Worm (Caenorhabditis elegans) whole organism, mixed stage, embryonic: ENCODE results near the gene C15F1.2.

Experiments used
- M03D4.4 ChIP-seq: sonication (generic microtip); optimal IDR thresholded peaks from 2 replicates; lab custom pipeline; 2017; ENCODE audit warnings: mild to moderate bottlenecking, missing genetic modification characterization, missing compliant biosample characterization
- bed-3 ChIP-seq: fragments of 200-800 bp; sonication (Bioruptor generic); optimal IDR thresholded peaks from 3 replicates; lab custom pipeline; 2018; ENCODE audit warnings: mild to moderate bottlenecking, missing genetic modification characterization, moderate library complexity, missing compliant biosample characterization
- blmp-1 ChIP-seq: fragments of 150-350 bp; optimal IDR thresholded peaks from 2 replicates; lab custom pipeline; 2014; ENCODE audit warnings: missing biosample characterization, missing genetic modification characterization
- ceh-39 ChIP-seq: fragments of 150-350 bp; optimal IDR thresholded peaks from 2 replicates; lab custom pipeline; 2014; ENCODE audit warnings: missing biosample characterization, missing genetic modification characterization
- ceh-43 ChIP-seq: fragments of 200-800 bp; sonication (Bioruptor generic); optimal IDR thresholded peaks from 2 replicates; lab custom pipeline; 2018; ENCODE audit warnings: mild to moderate bottlenecking, missing genetic modification characterization, moderate library complexity, missing compliant biosample characterization
- ceh-83 ChIP-seq: fragments of 200-800 bp; sonication (Bioruptor generic); optimal IDR thresholded peaks from 2 replicates; lab custom pipeline; 2018; ENCODE audit warnings: mild to moderate bottlenecking, missing genetic modification characterization, missing compliant biosample characterization
- ces-1 ChIP-seq: fragments of 150-350 bp; optimal IDR thresholded peaks from 2 replicates; lab custom pipeline; 2014; ENCODE audit warnings: missing biosample characterization, missing genetic modification reagents, missing genetic modification characterization
- cnd-1 ChIP-seq: fragments of 200-800 bp; sonication (Bioruptor generic); optimal IDR thresholded peaks from 2 replicates; lab custom pipeline; 2018; ENCODE audit warnings: mild to moderate bottlenecking, missing genetic modification characterization, missing compliant biosample characterization
- drap-1 ChIP-seq: fragments of 200-800 bp; sonication (Bioruptor generic); optimal IDR thresholded peaks from 3 replicates; lab custom pipeline; 2018; ENCODE audit warnings: mild to moderate bottlenecking, missing genetic modification characterization, missing compliant biosample characterization
- elt-1 ChIP-seq: sonication (generic microtip); optimal IDR thresholded peaks from 2 replicates; lab custom pipeline; 2017; ENCODE audit warnings: missing genetic modification characterization, mild to moderate bottlenecking, missing compliant biosample characterization, antibody characterized with exemption, moderate library complexity, borderline replicate concordance; ENCODE audit not compliant: insufficient read depth
- elt-3 ChIP-seq: fragments of 150-350 bp; optimal IDR thresholded peaks from 2 replicates; lab custom pipeline; 2014; ENCODE audit warnings: missing biosample characterization, missing genetic modification characterization
- flh-1 ChIP-seq: fragments of 200-800 bp; sonication (Bioruptor generic); optimal IDR thresholded peaks from 2 replicates; lab custom pipeline; 2018; ENCODE audit warnings: mild to moderate bottlenecking, missing genetic modification characterization, moderate library complexity, missing compliant biosample characterization
- ham-2 ChIP-seq: fragments of 200-800 bp; sonication (Bioruptor generic); optimal IDR thresholded peaks from 2 replicates; lab custom pipeline; 2018; ENCODE audit warnings: mild to moderate bottlenecking, missing genetic modification characterization, missing compliant biosample characterization
- hlh-1 ChIP-seq: fragments of 150-350 bp; optimal IDR thresholded peaks from 2 replicates; lab custom pipeline; 2014; ENCODE audit warnings: missing biosample characterization, missing genetic modification reagents, missing genetic modification characterization
- lin-13 ChIP-seq: fragments of 150-350 bp; optimal IDR thresholded peaks from 2 replicates; lab custom pipeline; 2014; ENCODE audit warnings: missing biosample characterization, missing genetic modification characterization
- lin-32 ChIP-seq: fragments of 200-800 bp; sonication (Bioruptor generic); optimal IDR thresholded peaks from 2 replicates; lab custom pipeline; 2018; ENCODE audit warnings: mild to moderate bottlenecking, missing genetic modification characterization, missing compliant biosample characterization
- lsy-2 ChIP-seq: fragments of 150-350 bp; optimal IDR thresholded peaks from 2 replicates; lab custom pipeline; 2014; ENCODE audit warnings: missing biosample characterization, missing genetic modification characterization
- mab-5 ChIP-seq: fragments of 150-350 bp; optimal IDR thresholded peaks from 2 replicates; lab custom pipeline; 2014; ENCODE audit warnings: missing biosample characterization, missing genetic modification characterization
- mep-1 ChIP-seq: fragments of 150-350 bp; optimal IDR thresholded peaks from 2 replicates; lab custom pipeline; 2017; ENCODE audit warnings: missing biosample characterization, missing genetic modification reagents, missing genetic modification characterization, inconsistent platforms
- mls-2 ChIP-seq: sonication (generic microtip); optimal IDR thresholded peaks from 2 replicates; lab custom pipeline; 2016; ENCODE audit warnings: mild to moderate bottlenecking, missing genetic modification characterization, moderate library complexity, missing compliant biosample characterization
- nhr-12 ChIP-seq: fragments of 150-350 bp; optimal IDR thresholded peaks from 2 replicates; lab custom pipeline; 2014; ENCODE audit warnings: missing biosample characterization, missing genetic modification characterization
- nhr-2 ChIP-seq: fragments of 150-350 bp; optimal IDR thresholded peaks from 2 replicates; lab custom pipeline; 2014; ENCODE audit warnings: missing biosample characterization, missing genetic modification characterization
- nhr-237 ChIP-seq: fragments of 150-350 bp; optimal IDR thresholded peaks from 2 replicates; lab custom pipeline; 2014; ENCODE audit warnings: missing biosample characterization, missing genetic modification characterization
- nhr-28 ChIP-seq: fragments of 150-350 bp; optimal IDR thresholded peaks from 2 replicates; lab custom pipeline; 2014; ENCODE audit warnings: missing biosample characterization, missing genetic modification characterization
- nhr-76 ChIP-seq: sonication (generic microtip); optimal IDR thresholded peaks from 2 replicates; lab custom pipeline; 2017; ENCODE audit warnings: missing biosample characterization, missing genetic modification characterization
- pha-4 ChIP-seq: fragments of 150-350 bp; optimal IDR thresholded peaks from 2 replicates; lab custom pipeline; 2018; ENCODE audit warnings: missing biosample characterization, missing genetic modification reagents, missing genetic modification characterization
- sem-2 ChIP-seq: fragments of 200-800 bp; sonication (Bioruptor generic); optimal IDR thresholded peaks from 2 replicates; lab custom pipeline; 2018; ENCODE audit warnings: mild to moderate bottlenecking, missing genetic modification characterization, missing compliant biosample characterization
- sptf-1 ChIP-seq: sonication (generic microtip); optimal IDR thresholded peaks from 2 replicates; lab custom pipeline; 2017; ENCODE audit warnings: mild to moderate bottlenecking, missing genetic modification characterization, moderate library complexity, missing compliant biosample characterization
- tbx-8 ChIP-seq: fragments of 200-800 bp; sonication (Bioruptor generic); optimal IDR thresholded peaks from 2 replicates; lab custom pipeline; 2018; ENCODE audit warnings: mild to moderate bottlenecking, missing genetic modification characterization, moderate library complexity, missing compliant biosample characterization
- unc-120 ChIP-seq: sonication (generic microtip); optimal IDR thresholded peaks from 2 replicates; lab custom pipeline; 2017; ENCODE audit warnings: missing genetic modification characterization, missing compliant biosample characterization; ENCODE audit not compliant: poor library complexity, severe bottlenecking
- unc-39 ChIP-seq: fragments of 150-350 bp; optimal IDR thresholded peaks from 2 replicates; lab custom pipeline; 2014; ENCODE audit warnings: missing biosample characterization, missing genetic modification characterization
- unc-62 ChIP-seq: fragments of 150-350 bp; optimal IDR thresholded peaks from 2 replicates; lab custom pipeline; 2014; ENCODE audit warnings: missing biosample characterization, missing genetic modification reagents, missing genetic modification characterization
- zip-8 ChIP-seq: fragments of 150-350 bp; optimal IDR thresholded peaks from 2 replicates; lab custom pipeline; 2014; ENCODE audit warnings: missing biosample characterization, missing genetic modification characterization
- ztf-11 ChIP-seq: fragments of 150-350 bp; optimal IDR thresholded peaks from 2 replicates; lab custom pipeline; 2014; ENCODE audit warnings: missing biosample characterization, missing genetic modification characterization

Gene C15F1.2

ce11 chrII:6955084-6955697 is 24.6 kb upstream of the C15F1.2 start:
- TF ChIP-seq hlh-1 (tag; lab: Kevin White, UChicago) (no peak), lsy-2 (tag; lab: Kevin White, UChicago) (no peak), unc-39 (tag; lab: Kevin White, UChicago) (no peak), nhr-2 (tag; lab: Kevin White, UChicago) (no peak), mab-5 (tag; lab: Kevin White, UChicago) (no peak), sem-2 (no peak), lin-13 (tag; lab: Kevin White, UChicago) (no peak), elt-3 (tag; lab: Kevin White, UChicago) (no peak), blmp-1 (tag; lab: Kevin White, UChicago) (no peak), drap-1 (GFP tag; lab: Kevin White, UChicago) (no peak), nhr-237 (tag; lab: Kevin White, UChicago) (no peak), bed-3 (no peak), ceh-83 (GFP tag; lab: Kevin White, UChicago) (no peak), cnd-1 (tag; lab: Kevin White, UChicago) (no peak), pha-4 (no peak)

ce11 chrII:6958136-6958535 is 21.6 kb upstream of the C15F1.2 start:
- TF ChIP-seq flh-1 (GFP tag; lab: Kevin White, UChicago), result no peak
- no peak for TF ChIP-seq unc-39 (tag; lab: Kevin White, UChicago)
- no peak for TF ChIP-seq lin-32 (GFP tag; lab: Kevin White, UChicago)
- TF ChIP-seq nhr-237 (tag; lab: Kevin White, UChicago), result no peak
- TF ChIP-seq lsy-2 (tag; lab: Kevin White, UChicago), result no peak
- TF ChIP-seq sptf-1 (tag; lab: Kevin White, UChicago), result no peak
- TF ChIP-seq zip-8, result no peak
- TF ChIP-seq unc-62 (GFP tag; lab: Kevin White, UChicago), result no peak
- TF ChIP-seq ztf-11 (tag; lab: Kevin White, UChicago), result no peak
- TF ChIP-seq bed-3, result no peak
- TF ChIP-seq nhr-28 (tag; lab: Kevin White, UChicago), result no peak

- TF ChIP-seq ztf-11 (tag; lab: Kevin White, UChicago) (no peak), drap-1 (GFP tag; lab: Kevin White, UChicago) (no peak), lin-13 (tag; lab: Kevin White, UChicago) (no peak), bed-3 (no peak), sem-2 (no peak), elt-1 (no peak), ceh-39 (no peak), sptf-1 (tag; lab: Kevin White, UChicago) (no peak), nhr-12 (no peak), blmp-1 (tag; lab: Kevin White, UChicago) (no peak), ham-2 (no peak)
Observed at ce11 chrII:6965573-6965972, 14.2 kb upstream of the C15F1.2 start, which contains the start of gene tra-2. tra-2 (minus strand) TSS chrII:6965673.

- TF ChIP-seq ces-1, result peak; percentile 42
- TF ChIP-seq sptf-1 (tag; lab: Kevin White, UChicago), result no peak
- TF ChIP-seq M03D4.4, result no peak
- no peak for TF ChIP-seq mls-2 (tag; lab: Kevin White, UChicago)
- no peak for TF ChIP-seq unc-62 (GFP tag; lab: Kevin White, UChicago)
- TF ChIP-seq tbx-8 (GFP tag; lab: Kevin White, UChicago), result no peak
- no peak for TF ChIP-seq nhr-76 (tag; lab: Kevin White, UChicago)
- no peak for TF ChIP-seq unc-39 (tag; lab: Kevin White, UChicago)
- no peak for TF ChIP-seq nhr-12
- no peak for TF ChIP-seq nhr-237 (tag; lab: Kevin White, UChicago)
- TF ChIP-seq lsy-2 (tag; lab: Kevin White, UChicago), result peak; percentile 60
- peak; percentile 1 for TF ChIP-seq ceh-39
Observed at ce11 chrII:6967618-6968017, 12.1 kb upstream of the C15F1.2 start, which contains the start of gene eif-2Bgamma. eif-2Bgamma (minus strand) TSS chrII:6967648.

ce11 chrII:6968191-6968675 is 11.5 kb upstream of the C15F1.2 start:
- TF ChIP-seq ces-1, result peak; percentile 2
- peak; percentile 31 for TF ChIP-seq mls-2 (tag; lab: Kevin White, UChicago)
- no peak for TF ChIP-seq unc-39 (tag; lab: Kevin White, UChicago)
- TF ChIP-seq bed-3, result no peak
- no peak for TF ChIP-seq elt-1
- no peak for TF ChIP-seq elt-3 (tag; lab: Kevin White, UChicago)
- no peak for TF ChIP-seq ceh-43 (GFP tag; lab: Kevin White, UChicago)
- peak; percentile 82 for TF ChIP-seq cnd-1 (tag; lab: Kevin White, UChicago)
- TF ChIP-seq sem-2, result peak; percentile 55
- peak; percentile 72 for TF ChIP-seq lin-13 (tag; lab: Kevin White, UChicago)
- TF ChIP-seq lsy-2 (tag; lab: Kevin White, UChicago), result peak; percentile 22
- TF ChIP-seq nhr-12, result no peak
- TF ChIP-seq unc-62 (GFP tag; lab: Kevin White, UChicago), result peak; percentile 5
- TF ChIP-seq nhr-2 (tag; lab: Kevin White, UChicago), result no peak
- TF ChIP-seq pha-4, result peak; percentile 39
- peak; percentile 66 for TF ChIP-seq ham-2
- TF ChIP-seq mab-5 (tag; lab: Kevin White, UChicago), result no peak
- TF ChIP-seq ceh-83 (GFP tag; lab: Kevin White, UChicago), result peak; percentile 80
- peak; percentile 65 for TF ChIP-seq M03D4.4
- TF ChIP-seq drap-1 (GFP tag; lab: Kevin White, UChicago), result peak; percentile 63
- TF ChIP-seq mep-1, result peak; percentile 6
- no peak for TF ChIP-seq zip-8
- TF ChIP-seq lin-32 (GFP tag; lab: Kevin White, UChicago), result peak; percentile 42
- peak; percentile 46 for TF ChIP-seq hlh-1 (tag; lab: Kevin White, UChicago)
- peak; percentile 53 for TF ChIP-seq unc-120 (tag; lab: Kevin White, UChicago)
- TF ChIP-seq blmp-1 (tag; lab: Kevin White, UChicago), result no peak
- TF ChIP-seq ceh-39, result peak; percentile 69
- TF ChIP-seq tbx-8 (GFP tag; lab: Kevin White, UChicago), result peak; percentile 43
- TF ChIP-seq sptf-1 (tag; lab: Kevin White, UChicago), result peak; percentile 65
- peak; percentile 27 for TF ChIP-seq flh-1 (GFP tag; lab: Kevin White, UChicago)
- TF ChIP-seq, all 35 proteins: peak for 20
